Worm (Caenorhabditis elegans) whole organism, midembryonic: ENCODE data around the gene F41C3.11.

Source experiments
- T22C8.4 ChIP-seq: fragments of 200-800 bp; sonication (Bioruptor generic); IDR thresholded peaks from 2 replicates; pipeline ENCODE4 v1.3.6; 2022; ENCODE audit warnings: missing genetic modification characterization, missing compliant biosample characterization
- cog-1 ChIP-seq: sonication (generic microtip); optimal IDR thresholded peaks from 2 replicates; lab custom pipeline; 2016; ENCODE audit warnings: missing genetic modification characterization, missing compliant biosample characterization
- klf-2 ChIP-seq: fragments of 200-800 bp; sonication (Bioruptor generic); conservative IDR thresholded peaks from 2 replicates; pipeline ENCODE4 v1.3.6; 2022; ENCODE audit warnings: missing genetic modification reagents, missing genetic modification characterization, missing compliant biosample characterization
- med-1 ChIP-seq: sonication (generic microtip); optimal IDR thresholded peaks from 2 replicates; lab custom pipeline; 2017; ENCODE audit warnings: missing genetic modification characterization, mild to moderate bottlenecking, missing compliant biosample characterization, antibody characterized with exemption, missing genetic modification reagents; ENCODE audit not compliant: insufficient read depth
- ztf-23 ChIP-seq: fragments of 200-800 bp; sonication (Bioruptor generic); IDR thresholded peaks from 2 replicates; pipeline ENCODE4 v1.3.6; 2022; ENCODE audit warnings: missing genetic modification reagents, missing genetic modification characterization, missing compliant biosample characterization

DNA sequence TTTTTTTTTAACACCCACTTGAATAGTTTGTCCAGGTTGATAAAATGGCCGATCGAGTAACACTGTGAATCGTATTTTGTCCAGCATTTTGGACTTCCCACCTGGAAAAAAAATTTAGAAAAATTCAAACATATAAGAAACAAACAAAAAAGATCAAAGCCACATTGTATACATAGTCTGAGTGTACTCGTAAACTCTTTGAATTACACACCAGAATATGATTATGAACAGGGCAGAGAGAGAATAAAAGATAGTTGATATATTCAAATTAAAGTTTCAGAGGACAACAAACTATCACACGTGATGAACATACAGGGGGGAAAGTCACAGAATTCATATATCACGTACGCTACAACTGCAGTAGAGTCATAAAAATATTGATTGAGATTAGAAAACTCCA lies 32.5 kb upstream of the F41C3.11 start, which contains the start of gene ttm-2:
- TF ChIP-seq med-1 (no peak), klf-2 (no peak), T22C8.4 (GFP tag; lab: Robert Waterston, UW) (no peak), cog-1 (tag; lab: Kevin White, UChicago) (no peak), ztf-23 (no peak)
